Worm (Caenorhabditis elegans): ENCODE results near the gene Y42G9A.1.

Y42G9A.1 gene

ce11 chrIII:6145309-6145708 lies 4.5 kb upstream of the Y42G9A.1 start:
- peak; percentile 35 for TF ChIP-seq nhr-80 (tag; optimal IDR thresholded peaks at IDR 0.05)
- TF ChIP-seq ztf-26 (tag; optimal IDR thresholded peaks at IDR 0.05), result peak; percentile 54
- TF ChIP-seq D2030.7 (GFP tag; IDR thresholded peaks at IDR 0.05), result no peak
- no peak for TF ChIP-seq B0336.3 (GFP tag; IDR thresholded peaks at IDR 0.05)

ce11 chrIII:6145896-6146295 lies 3.9 kb upstream of the Y42G9A.1 start, which contains the start of gene Y42G9A.3:
Gene Y42G9A.3, plus strand, starts transcription at chrIII:6146258.
- no peak for TF ChIP-seq F37B4.10 (GFP tag; IDR thresholded peaks at IDR 0.05)
- peak; percentile 28 for TF ChIP-seq nhr-80 (tag; optimal IDR thresholded peaks at IDR 0.05)

ce11 chrIII:6146797-6147196 lies 3.0 kb upstream of the Y42G9A.1 start:
- no peak for TF ChIP-seq attf-3 (GFP tag; conservative IDR thresholded peaks at IDR 0.05)
- TF ChIP-seq unc-130 (GFP tag; optimal IDR thresholded peaks at IDR 0.05), result no peak
- TF ChIP-seq ets-4 (GFP tag; optimal IDR thresholded peaks at IDR 0.05), result no peak
- TF ChIP-seq pha-4 (tag; optimal IDR thresholded peaks at IDR 0.05), result no peak
- no peak for TF ChIP-seq hmg-20 (GFP tag; IDR thresholded peaks at IDR 0.05)
- TF ChIP-seq sdz-38 (tag; optimal IDR thresholded peaks at IDR 0.05), result no peak
- no peak for TF ChIP-seq nhr-90 (tag; optimal IDR thresholded peaks at IDR 0.05)
- TF ChIP-seq C06A6.2 (GFP tag; conservative IDR thresholded peaks at IDR 0.05), result no peak
- TF ChIP-seq lin-54 (GFP tag; optimal IDR thresholded peaks at IDR 0.05), result no peak
- TF ChIP-seq ccch-3 (GFP tag; optimal IDR thresholded peaks at IDR 0.05), result no peak
- TF ChIP-seq lsy-27 (tag; optimal IDR thresholded peaks at IDR 0.05; ENCODE audit: borderline replicate concordance, insufficient read depth), result no peak
- TF ChIP-seq K11D2.4 (GFP tag; IDR thresholded peaks at IDR 0.05), result no peak
- TF ChIP-seq rpc-1 (optimal IDR thresholded peaks at IDR 0.05), result no peak
- no peak for TF ChIP-seq rpc-1 (tag; optimal IDR thresholded peaks at IDR 0.05)
- no peak for TF ChIP-seq Y53G8AR.9 (GFP tag; conservative IDR thresholded peaks at IDR 0.05)
- no peak for TF ChIP-seq ztf-25 (GFP tag; IDR thresholded peaks at IDR 0.05)
- TF ChIP-seq Y79H2A.3 (GFP tag; conservative IDR thresholded peaks at IDR 0.05), result no peak

- no peak for TF ChIP-seq snpc-3.4 (tag; optimal IDR thresholded peaks at IDR 0.05)
- 0 out of 2 replicates have a peak, but pooled peaks have one; percentile 1 for TF ChIP-seq ekl-4 (GFP tag; IDR thresholded peaks at IDR 0.05)
Measured at ce11 chrIII:6147903-6148302, 1.9 kb upstream of the Y42G9A.1 start, which contains the start of gene Y42G9A.2. Gene Y42G9A.2, plus strand, starts transcription at chrIII:6148186.

ce11 chrIII:6148684-6149083 lies 1.1 kb upstream of the Y42G9A.1 start:
- no peak for TF ChIP-seq snpc-1.1 (tag; optimal IDR thresholded peaks at IDR 0.05; ENCODE audit: insufficient read depth)
- no peak for TF ChIP-seq dox-1 (GFP tag; IDR thresholded peaks at IDR 0.05)
- TF ChIP-seq ztf-22 (GFP tag; optimal IDR thresholded peaks at IDR 0.05), result no peak
- peak; percentile 36; the same call in 1 of the 2 replicates for TF ChIP-seq Y53G8AR.9 (GFP tag; conservative IDR thresholded peaks at IDR 0.05)
- TF ChIP-seq snpc-4 (GFP tag; optimal IDR thresholded peaks at IDR 0.05), result no peak
- TF ChIP-seq snpc-4 (tag; optimal IDR thresholded peaks at IDR 0.05), result no peak
- TF ChIP-seq lin-35 (GFP tag; optimal IDR thresholded peaks at IDR 0.05), result no peak
- 0 out of 2 replicates have a peak, but pooled peaks have one; percentile 17 for TF ChIP-seq C06A6.2 (GFP tag; conservative IDR thresholded peaks at IDR 0.05)
- TF ChIP-seq cebp-2 (GFP tag; IDR thresholded peaks at IDR 0.05), result 0 out of 2 replicates have a peak, but pooled peaks have one; percentile 52
- TF ChIP-seq zim-3 (tag; optimal IDR thresholded peaks at IDR 0.05), result peak; percentile 49
- TF ChIP-seq lin-40 (tag; optimal IDR thresholded peaks at IDR 0.05), result no peak
- peak; percentile 43 for TF ChIP-seq dpff-1 (tag; optimal IDR thresholded peaks at IDR 0.05)
- TF ChIP-seq pbrm-1 (GFP tag; IDR thresholded peaks at IDR 0.05), result no peak
- TF ChIP-seq mcd-1 (GFP tag; IDR thresholded peaks at IDR 0.05), result 0 out of 2 replicates have a peak, but pooled peaks have one; percentile 3
- TF ChIP-seq madf-10 (tag; optimal IDR thresholded peaks at IDR 0.05), result no peak
